Fruit fly (Drosophila melanogaster): Measurements from ENCODE around the gene CG7231.

CG7231 gene

DNA sequence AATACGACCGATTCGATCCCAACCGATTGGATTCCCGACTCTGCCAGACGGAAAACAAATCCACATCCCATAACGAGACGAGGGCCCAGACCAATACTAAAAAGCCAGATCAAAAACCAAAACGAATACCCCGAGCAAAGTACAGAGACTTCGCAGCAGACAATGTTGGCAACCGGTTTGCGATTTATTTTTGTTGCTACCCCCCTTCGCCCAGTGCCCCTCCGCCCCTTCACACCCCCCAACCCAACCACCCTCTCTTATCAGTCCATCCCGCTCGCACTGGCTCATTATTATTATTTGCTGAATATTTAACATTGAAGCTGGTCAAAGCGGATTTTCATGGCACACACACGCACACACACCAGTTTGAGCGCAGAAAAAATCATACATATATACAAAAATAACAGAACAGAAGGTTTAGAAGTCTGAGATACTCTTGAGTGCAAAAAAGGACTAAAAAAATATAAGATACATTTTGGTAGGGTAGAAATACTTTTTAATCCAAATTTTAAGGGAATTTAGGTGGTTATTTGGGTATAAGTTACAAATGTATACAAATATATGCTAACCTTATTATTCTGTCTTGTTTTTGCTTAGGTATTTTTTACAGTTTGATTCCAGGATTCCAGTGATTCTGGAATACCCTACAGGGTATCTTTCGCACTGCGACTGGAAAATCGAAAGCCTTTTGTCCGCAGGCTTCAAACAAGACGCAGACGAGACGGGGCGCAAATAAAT, 10.1 kb upstream of the CG7231 start (continued):
- TF ChIP-seq eg (GFP tag; IDR thresholded peaks at IDR 0.05) (0 out of 3 replicates have a peak, but pooled peaks have one; percentile 24), CG11294 (GFP tag; IDR thresholded peaks at IDR 0.05) (no peak), CG34406 (GFP tag; optimal IDR thresholded peaks at IDR 0.05) (peak; percentile 72), pdm3 (GFP tag; optimal IDR thresholded peaks at IDR 0.05) (peak; percentile 65), esn (GFP tag; optimal IDR thresholded peaks at IDR 0.05) (peak; percentile 88), Blimp-1 (GFP tag; optimal IDR thresholded peaks at IDR 0.05) (peak; percentile 10), CG6808 (GFP tag; optimal IDR thresholded peaks at IDR 0.05) (peak; percentile 57), OdsH (GFP tag; optimal IDR thresholded peaks at IDR 0.05) (peak; percentile 61), CG4318 (GFP tag; optimal IDR thresholded peaks at IDR 0.05) (no peak), ss (GFP tag; optimal IDR thresholded peaks at IDR 0.05) (peak; percentile 27 to 63), fkh (GFP tag; optimal IDR thresholded peaks at IDR 0.05) (peak; percentile 40), svp (GFP tag) (peak; percentile 89), acj6 (GFP tag; optimal IDR thresholded peaks at IDR 0.05) (peak; percentile 61), CG11902 (GFP tag; optimal IDR thresholded peaks at IDR 0.05) (peak; percentile 48), CG8319 (GFP tag; optimal IDR thresholded peaks at IDR 0.05) (peak; percentile 22), Hr39 (GFP tag; optimal IDR thresholded peaks at IDR 0.05) (peak; percentile 76), fd85E (GFP tag; optimal IDR thresholded peaks at IDR 0.05) (no peak), CG32006 (GFP tag; optimal IDR thresholded peaks at IDR 0.05) (peak; percentile 58), CG10631 (GFP tag; optimal IDR thresholded peaks at IDR 0.05) (peak; percentile 52), Hr38 (GFP tag; optimal IDR thresholded peaks at IDR 0.05) (no peak), Eip78C (GFP tag) (peak; percentile 92), cyc (GFP tag; optimal IDR thresholded peaks at IDR 0.05) (peak; percentile 55), Ets96B (tag; optimal IDR thresholded peaks at IDR 0.05) (peak; percentile 39), Ets21C (GFP tag; optimal IDR thresholded peaks at IDR 0.05) (peak; percentile 69)

DNA sequence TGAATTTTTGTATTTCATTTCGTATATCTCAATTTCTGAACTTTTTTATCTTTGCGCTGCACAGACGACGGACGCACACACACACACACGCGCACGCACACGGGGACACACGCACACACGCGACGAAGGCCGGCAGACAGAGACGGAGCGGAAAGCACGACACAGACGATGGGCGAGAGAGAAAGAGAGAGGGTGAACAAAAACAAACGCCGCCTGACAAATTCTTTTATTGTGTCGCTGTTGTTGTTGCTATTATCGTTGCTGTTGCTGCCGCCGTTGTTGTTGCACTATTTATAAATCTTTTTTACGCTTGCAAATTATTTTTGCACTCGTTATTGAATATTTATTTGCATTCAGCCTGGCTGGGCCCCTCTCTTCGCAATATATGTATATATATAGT, 7.0 kb upstream of the CG7231 start:
- TF ChIP-seq CG6276 (GFP tag; optimal IDR thresholded peaks at IDR 0.05) (no peak), spab (GFP tag; optimal IDR thresholded peaks at IDR 0.05) (no peak), svp (GFP tag) (peak; percentile 31), CG3032 (tag; optimal IDR thresholded peaks at IDR 0.05) (no peak), Sox15 (GFP tag; optimal IDR thresholded peaks at IDR 0.05) (no peak), CG10631 (GFP tag; optimal IDR thresholded peaks at IDR 0.05) (no peak), Sox14 (GFP tag; optimal IDR thresholded peaks at IDR 0.05) (peak; percentile 52), Smox (GFP tag; optimal IDR thresholded peaks at IDR 0.05) (no peak), eg (GFP tag; IDR thresholded peaks at IDR 0.05) (peak; percentile 45; the same call in 1 of the 3 replicates), fd59A (GFP tag; optimal IDR thresholded peaks at IDR 0.05) (no peak), dsx (GFP tag; optimal IDR thresholded peaks at IDR 0.05; ENCODE audit: poor library complexity, severe bottlenecking) (peak; percentile 11), CG11762 (GFP tag; optimal IDR thresholded peaks at IDR 0.05; ENCODE audit: insufficient read depth) (no peak), ss (GFP tag; optimal IDR thresholded peaks at IDR 0.05) (peak; percentile 9 to 63), Ets21C (GFP tag; optimal IDR thresholded peaks at IDR 0.05) (no peak), CG31627 (GFP tag; optimal IDR thresholded peaks at IDR 0.05) (no peak), CG6854 (GFP tag; optimal IDR thresholded peaks at IDR 0.05) (no peak), pdm3 (GFP tag; optimal IDR thresholded peaks at IDR 0.05) (no peak), fkh (GFP tag; optimal IDR thresholded peaks at IDR 0.05) (peak; percentile 19), Eip75B (GFP tag; optimal IDR thresholded peaks at IDR 0.05) (no peak), Eip78C (GFP tag) (peak; percentile 24)
